Worm (Caenorhabditis elegans): ENCODE results near the gene K09E2.1.

K09E2.1 gene

ce11 chrX:8681600-8681999 lies at the start of gene K09E2.1:
Gene K09E2.1 (plus strand): TSS chrX:8681900.
- TF ChIP-seq mes-4 (tag; optimal IDR thresholded peaks at IDR 0.05) (no peak), egl-44 (GFP tag; IDR thresholded peaks at IDR 0.05) (no peak), nfyb-1 (GFP tag; IDR thresholded peaks at IDR 0.05) (no peak), Y53F4B.3 (GFP tag; IDR thresholded peaks at IDR 0.05) (no peak), lin-26 (GFP tag; IDR thresholded peaks at IDR 0.05) (no peak), lir-1 (GFP tag; conservative IDR thresholded peaks at IDR 0.05) (no peak), tbx-9 (tag; optimal IDR thresholded peaks at IDR 0.05; ENCODE audit: borderline replicate concordance) (no peak), ceh-91 (GFP tag; IDR thresholded peaks at IDR 0.05) (no peak), F39B2.1 (GFP tag; IDR thresholded peaks at IDR 0.05) (no peak), let-526 (GFP tag; IDR thresholded peaks at IDR 0.05) (no peak), lin-54 (GFP tag; optimal IDR thresholded peaks at IDR 0.05) (no peak), ccch-3 (GFP tag; optimal IDR thresholded peaks at IDR 0.05) (no peak), aptf-2 (GFP tag; conservative IDR thresholded peaks at IDR 0.05) (no peak), sea-2 (GFP tag; IDR thresholded peaks at IDR 0.05) (no peak), lin-40 (tag; optimal IDR thresholded peaks at IDR 0.05) (no peak), rpc-1 (optimal IDR thresholded peaks at IDR 0.05) (no peak), rpc-1 (tag; optimal IDR thresholded peaks at IDR 0.05) (no peak), D2030.7 (GFP tag; IDR thresholded peaks at IDR 0.05) (no peak), tbp1 (GFP tag; optimal IDR thresholded peaks at IDR 0.05) (no peak), rec-8 (tag; optimal IDR thresholded peaks at IDR 0.05) (no peak)

- no peak for TF ChIP-seq snpc-1.3 (tag; optimal IDR thresholded peaks at IDR 0.05; ENCODE audit: insufficient read depth)
- peak; percentile 26 for TF ChIP-seq hrde-1 (tag; optimal IDR thresholded peaks at IDR 0.05; ENCODE audit: borderline replicate concordance)
- TF ChIP-seq zfh-2 (GFP tag; conservative IDR thresholded peaks at IDR 0.05) = no peak
- TF ChIP-seq attf-3 (GFP tag; conservative IDR thresholded peaks at IDR 0.05) = no peak
- peak; percentile 56; the same call in 1 of the 2 replicates for TF ChIP-seq ekl-4 (GFP tag; IDR thresholded peaks at IDR 0.05)
- no peak for TF ChIP-seq lag-1 (GFP tag; IDR thresholded peaks at IDR 0.05)
- TF ChIP-seq bed-1 (GFP tag; IDR thresholded peaks at IDR 0.05) = no peak
- no peak for TF ChIP-seq aptf-2 (GFP tag; conservative IDR thresholded peaks at IDR 0.05)
- TF ChIP-seq ceh-27 (GFP tag; optimal IDR thresholded peaks at IDR 0.05) = no peak
- TF ChIP-seq C06A6.2 (GFP tag; conservative IDR thresholded peaks at IDR 0.05) = no peak
- peak; percentile 81 for TF ChIP-seq zim-3 (tag; optimal IDR thresholded peaks at IDR 0.05)
- TF ChIP-seq snpc-4 (GFP tag; optimal IDR thresholded peaks at IDR 0.05) = peak; percentile 61
- TF ChIP-seq snpc-4 (tag; optimal IDR thresholded peaks at IDR 0.05) = peak in 2 of 4 experiments; percentile 53 to 63
- TF ChIP-seq F10E7.11 (tag; optimal IDR thresholded peaks at IDR 0.05) = no peak
- peak; percentile 64 for TF ChIP-seq ZK185.1 (tag; optimal IDR thresholded peaks at IDR 0.05; ENCODE audit: poor library complexity, severe bottlenecking)
- TF ChIP-seq F22D6.2 (tag; optimal IDR thresholded peaks at IDR 0.05) = no peak
- no peak for TF ChIP-seq lsl-1 (GFP tag; optimal IDR thresholded peaks at IDR 0.05)
- TF ChIP-seq T07F8.4 (tag; optimal IDR thresholded peaks at IDR 0.05) = peak; percentile 62
- TF ChIP-seq pha-4 (tag; optimal IDR thresholded peaks at IDR 0.05) = no peak
- TF ChIP-seq dpff-1 (tag; optimal IDR thresholded peaks at IDR 0.05) = no peak
- no peak for TF ChIP-seq egl-44 (GFP tag; IDR thresholded peaks at IDR 0.05)
- peak; percentile 36 for TF ChIP-seq chd-7 (tag; optimal IDR thresholded peaks at IDR 0.05)
- no peak for TF ChIP-seq efl-1 (GFP tag; optimal IDR thresholded peaks at IDR 0.05)
- 0 out of 2 replicates have a peak, but pooled peaks have one; percentile 16 for TF ChIP-seq ceh-91 (GFP tag; IDR thresholded peaks at IDR 0.05)
- no peak for TF ChIP-seq F57C9.4 (tag; optimal IDR thresholded peaks at IDR 0.05)
- peak; percentile 76 for TF ChIP-seq pbrm-1 (GFP tag; IDR thresholded peaks at IDR 0.05)
- peak; percentile 88 for TF ChIP-seq lin-26 (GFP tag; IDR thresholded peaks at IDR 0.05)
- no peak; the same call in 1 of the 2 replicates for TF ChIP-seq cebp-1 (GFP tag; IDR thresholded peaks at IDR 0.05)
- TF ChIP-seq cebp-1 (tag; optimal IDR thresholded peaks at IDR 0.05) = no peak
- 0 out of 2 replicates have a peak, but pooled peaks have one; percentile 24 for TF ChIP-seq ztf-6 (GFP tag; IDR thresholded peaks at IDR 0.05)
- no peak for TF ChIP-seq attf-6 (GFP tag; IDR thresholded peaks at IDR 0.05)
- peak; percentile 54 to 61 for TF ChIP-seq rec-8 (tag; optimal IDR thresholded peaks at IDR 0.05)
- TF ChIP-seq die-1 (tag; optimal IDR thresholded peaks at IDR 0.05) = peak; percentile 91
Observed at ce11 chrX:8638679-8639184, 43.0 kb upstream of the K09E2.1 start.

Measured in whole organism, young adult.